Worm (Caenorhabditis elegans): ENCODE measurements around the gene M02F4.1.

M02F4.1 gene

ce11 chrX:3022330-3023088, 6.4 kb downstream of the M02F4.1 start:
- TF ChIP-seq mbf-1 (tag; optimal IDR thresholded peaks at IDR 0.05) (no peak), nhr-12 (tag; optimal IDR thresholded peaks at IDR 0.05) (no peak), sma-3 (GFP tag; optimal IDR thresholded peaks at IDR 0.05) (no peak), peb-1 (tag; optimal IDR thresholded peaks at IDR 0.05) (no peak), mab-5 (tag; optimal IDR thresholded peaks at IDR 0.05) (no peak), nhr-129 (tag; optimal IDR thresholded peaks at IDR 0.05) (peak; percentile 93), Y55F3AM.14 (GFP tag; optimal IDR thresholded peaks at IDR 0.05) (no peak), lsy-2 (tag; optimal IDR thresholded peaks at IDR 0.05) (no peak), blmp-1 (tag; optimal IDR thresholded peaks at IDR 0.05; ENCODE audit: insufficient read depth) (no peak), crh-2 (tag; optimal IDR thresholded peaks at IDR 0.05) (no peak), aly-2 (tag; optimal IDR thresholded peaks at IDR 0.05) (no peak), nhr-25 (tag; optimal IDR thresholded peaks at IDR 0.05) (no peak), ZK546.5 (tag; optimal IDR thresholded peaks at IDR 0.05) (no peak), zag-1 (tag; optimal IDR thresholded peaks at IDR 0.05) (no peak), elt-1 (tag; optimal IDR thresholded peaks at IDR 0.05) (no peak), ceh-82 (tag; optimal IDR thresholded peaks at IDR 0.05) (no peak), sem-4 (tag; optimal IDR thresholded peaks at IDR 0.05) (no peak), nhr-10 (tag; optimal IDR thresholded peaks at IDR 0.05) (no peak), nhr-237 (tag; optimal IDR thresholded peaks at IDR 0.05) (no peak), lin-13 (GFP tag; optimal IDR thresholded peaks at IDR 0.05) (no peak), ama-1 (optimal IDR thresholded peaks at IDR 0.05) (no peak), nhr-23 (tag; optimal IDR thresholded peaks at IDR 0.05) (no peak), alr-1 (tag; optimal IDR thresholded peaks at IDR 0.05) (no peak), nhr-21 (tag; optimal IDR thresholded peaks at IDR 0.05) (no peak), lin-39 (tag; optimal IDR thresholded peaks at IDR 0.05) (no peak), skn-1 (tag; optimal IDR thresholded peaks at IDR 0.05) (no peak), nhr-6 (tag; optimal IDR thresholded peaks at IDR 0.05) (no peak), C34F6.9 (tag; optimal IDR thresholded peaks at IDR 0.05) (peak; percentile 40), nhr-77 (tag; optimal IDR thresholded peaks at IDR 0.05) (no peak), lin-11 (tag; optimal IDR thresholded peaks at IDR 0.05) (peak; percentile 22), egl-27 (tag; optimal IDR thresholded peaks at IDR 0.05) (no peak), ztf-11 (tag; optimal IDR thresholded peaks at IDR 0.05) (no peak), unc-62 (GFP tag; optimal IDR thresholded peaks at IDR 0.05) (no peak), ceh-16 (tag; optimal IDR thresholded peaks at IDR 0.05) (no peak), unc-55 (GFP tag; optimal IDR thresholded peaks at IDR 0.05) (peak; percentile 50), R02D3.7 (tag; optimal IDR thresholded peaks at IDR 0.05) (no peak), fos-1 (tag; optimal IDR thresholded peaks at IDR 0.05) (no peak), sma-9 (GFP tag; optimal IDR thresholded peaks at IDR 0.05) (peak; percentile 10), sma-9 (tag; optimal IDR thresholded peaks at IDR 0.05) (no peak)

DNA sequence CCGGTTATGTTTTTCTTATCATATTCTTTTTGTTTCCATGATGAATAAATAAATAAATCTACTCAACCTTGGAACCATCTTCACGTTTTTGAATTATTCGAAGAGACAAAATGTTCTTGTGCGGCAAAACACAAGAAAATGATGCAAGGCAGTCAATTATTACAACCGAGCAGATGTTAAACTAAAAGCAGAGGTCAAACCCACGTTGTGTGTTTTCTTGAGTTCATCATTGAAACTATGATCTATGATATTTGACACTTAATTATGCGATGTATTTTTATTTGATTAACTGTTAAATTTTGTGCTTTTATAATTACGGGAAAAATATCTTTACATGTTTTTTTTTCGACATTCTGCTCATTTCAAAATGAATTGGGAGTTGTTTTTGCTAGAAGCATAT, 7.5 kb downstream of the M02F4.1 start:
- TF ChIP-seq nhr-10 (tag; optimal IDR thresholded peaks at IDR 0.05) = no peak
- no peak for TF ChIP-seq C34F6.9 (tag; optimal IDR thresholded peaks at IDR 0.05)
- TF ChIP-seq elt-1 (tag; optimal IDR thresholded peaks at IDR 0.05) = no peak
- no peak for TF ChIP-seq nhr-11 (tag; optimal IDR thresholded peaks at IDR 0.05)
- TF ChIP-seq lsy-2 (tag; optimal IDR thresholded peaks at IDR 0.05) = peak in 1 of 2 experiments; percentile 14
- TF ChIP-seq alr-1 (tag; optimal IDR thresholded peaks at IDR 0.05) = no peak
- no peak for TF ChIP-seq fos-1 (tag; optimal IDR thresholded peaks at IDR 0.05)
- no peak for TF ChIP-seq gmeb-1 (tag; optimal IDR thresholded peaks at IDR 0.05)
- no peak for TF ChIP-seq aly-2 (tag; optimal IDR thresholded peaks at IDR 0.05)
- no peak for TF ChIP-seq mab-5 (tag; optimal IDR thresholded peaks at IDR 0.05)
- TF ChIP-seq sma-9 (GFP tag; optimal IDR thresholded peaks at IDR 0.05) = peak; percentile 68
- no peak for TF ChIP-seq sma-9 (tag; optimal IDR thresholded peaks at IDR 0.05)
- TF ChIP-seq unc-55 (GFP tag; optimal IDR thresholded peaks at IDR 0.05) = no peak
- no peak for TF ChIP-seq nhr-77 (tag; optimal IDR thresholded peaks at IDR 0.05)
- TF ChIP-seq nhr-6 (tag; optimal IDR thresholded peaks at IDR 0.05) = no peak
- no peak for TF ChIP-seq peb-1 (tag; optimal IDR thresholded peaks at IDR 0.05)
- no peak for TF ChIP-seq blmp-1 (tag; optimal IDR thresholded peaks at IDR 0.05; ENCODE audit: insufficient read depth)
- no peak for TF ChIP-seq ceh-82 (tag; optimal IDR thresholded peaks at IDR 0.05)
- no peak for TF ChIP-seq Y55F3AM.14 (GFP tag; optimal IDR thresholded peaks at IDR 0.05)
- TF ChIP-seq mdl-1 (tag; optimal IDR thresholded peaks at IDR 0.05) = no peak
- no peak for TF ChIP-seq sma-3 (GFP tag; optimal IDR thresholded peaks at IDR 0.05)
- TF ChIP-seq ceh-16 (tag; optimal IDR thresholded peaks at IDR 0.05) = no peak
- no peak for TF ChIP-seq sem-4 (tag; optimal IDR thresholded peaks at IDR 0.05)
- no peak for TF ChIP-seq ama-1 (optimal IDR thresholded peaks at IDR 0.05)
- TF ChIP-seq F13H6.1 (tag; optimal IDR thresholded peaks at IDR 0.05) = peak; percentile 36
- no peak for TF ChIP-seq mbf-1 (tag; optimal IDR thresholded peaks at IDR 0.05)
- TF ChIP-seq skn-1 (tag; optimal IDR thresholded peaks at IDR 0.05) = no peak
- TF ChIP-seq nhr-129 (tag; optimal IDR thresholded peaks at IDR 0.05) = peak; percentile 67
- TF ChIP-seq nhr-25 (tag; optimal IDR thresholded peaks at IDR 0.05) = no peak
- TF ChIP-seq zag-1 (tag; optimal IDR thresholded peaks at IDR 0.05) = no peak
- TF ChIP-seq nhr-237 (tag; optimal IDR thresholded peaks at IDR 0.05) = no peak
- no peak for TF ChIP-seq ztf-1 (GFP tag; conservative IDR thresholded peaks at IDR 0.05)
- no peak for TF ChIP-seq unc-39 (tag; optimal IDR thresholded peaks at IDR 0.05)
- no peak for TF ChIP-seq ztf-4 (tag; optimal IDR thresholded peaks at IDR 0.05)
- no peak for TF ChIP-seq ZK546.5 (tag; optimal IDR thresholded peaks at IDR 0.05)
- no peak for TF ChIP-seq nhr-21 (tag; optimal IDR thresholded peaks at IDR 0.05)
- TF ChIP-seq R02D3.7 (tag; optimal IDR thresholded peaks at IDR 0.05) = no peak

All from whole organism, L2 larva.